Fruit fly (Drosophila melanogaster): ENCODE data around the gene Tsp.

The Tsp gene

dm6 chr2L:6644421-6645059 lies 64.3 kb downstream of the Tsp start:
- TF ChIP-seq tgo (GFP tag; IDR thresholded peaks at IDR 0.05) (no peak), eve (GFP tag; optimal IDR thresholded peaks at IDR 0.05) (peak in 1 of 2 experiments; percentile 53), CG4617 (GFP tag; optimal IDR thresholded peaks at IDR 0.05; ENCODE audit: borderline replicate concordance) (no peak), her (GFP tag; optimal IDR thresholded peaks at IDR 0.05) (no peak), kni (GFP tag; optimal IDR thresholded peaks at IDR 0.05) (peak; percentile 5), sc (optimal IDR thresholded peaks at IDR 0.05) (no peak), sc (GFP tag; optimal IDR thresholded peaks at IDR 0.05) (no peak), fru (optimal IDR thresholded peaks at IDR 0.05) (no peak), oc (tag; optimal IDR thresholded peaks at IDR 0.05) (no peak), CG11093 (GFP tag; IDR thresholded peaks at IDR 0.05) (no peak), Ssrp (tag; optimal IDR thresholded peaks at IDR 0.05) (no peak), Lhr (GFP tag; optimal IDR thresholded peaks at IDR 0.05) (no peak), Atf6 (GFP tag; IDR thresholded peaks at IDR 0.05) (no peak), jumu (GFP tag; optimal IDR thresholded peaks at IDR 0.05) (no peak), sug (tag; optimal IDR thresholded peaks at IDR 0.05) (peak; percentile 37), bowl (GFP tag; IDR thresholded peaks at IDR 0.05) (no peak), nom (GFP tag; optimal IDR thresholded peaks at IDR 0.05) (no peak), ATbp (GFP tag; optimal IDR thresholded peaks at IDR 0.05) (no peak), gfzf (GFP tag; optimal IDR thresholded peaks at IDR 0.05) (no peak), unc-4 (GFP tag; IDR thresholded peaks at IDR 0.05; ENCODE audit: partially characterized antibody) (no peak), CG13894 (tag; optimal IDR thresholded peaks at IDR 0.05) (peak; percentile 32), cas (GFP tag; IDR thresholded peaks at IDR 0.05) (no peak), pros (GFP tag; optimal IDR thresholded peaks at IDR 0.05) (no peak), pnt (GFP tag; optimal IDR thresholded peaks at IDR 0.05) (no peak), ab (GFP tag; optimal IDR thresholded peaks at IDR 0.05) (no peak), zen (tag; optimal IDR thresholded peaks at IDR 0.05) (no peak), corto (GFP tag; optimal IDR thresholded peaks at IDR 0.05) (peak; percentile 47), tin (GFP tag; optimal IDR thresholded peaks at IDR 0.05) (no peak), CG1024 (GFP tag; IDR thresholded peaks at IDR 0.05) (no peak), CG12104 (GFP tag; optimal IDR thresholded peaks at IDR 0.05) (no peak), lab (GFP tag; optimal IDR thresholded peaks at IDR 0.05) (no peak), CG16813 (GFP tag; IDR thresholded peaks at IDR 0.05; ENCODE audit: partially characterized antibody) (no peak), lbe (GFP tag; optimal IDR thresholded peaks at IDR 0.05) (peak; percentile 41), Sox100B (GFP tag; optimal IDR thresholded peaks at IDR 0.05) (no peak), Blimp-1 (GFP tag; optimal IDR thresholded peaks at IDR 0.05) (no peak), CrebB (tag; optimal IDR thresholded peaks at IDR 0.05) (no peak), Vsx1 (GFP tag; optimal IDR thresholded peaks at IDR 0.05) (no peak), CG15514 (GFP tag; optimal IDR thresholded peaks at IDR 0.05) (no peak), Fer2 (tag; optimal IDR thresholded peaks at IDR 0.05) (no peak), zfh2 (GFP tag; optimal IDR thresholded peaks at IDR 0.05) (no peak), tna (GFP tag; IDR thresholded peaks at IDR 0.05; ENCODE audit: partially characterized antibody) (no peak), CG33213 (GFP tag; optimal IDR thresholded peaks at IDR 0.05) (no peak), BtbVII (GFP tag; optimal IDR thresholded peaks at IDR 0.05) (no peak), tio (GFP tag; optimal IDR thresholded peaks at IDR 0.05) (no peak), Jarid2 (GFP tag; optimal IDR thresholded peaks at IDR 0.05) (no peak), chif (GFP tag; optimal IDR thresholded peaks at IDR 0.05) (no peak), ci (GFP tag; IDR thresholded peaks at IDR 0.05) (0 out of 3 replicates have a peak, but pooled peaks have one; percentile 55), Abd-B (GFP tag; optimal IDR thresholded peaks at IDR 0.05) (no peak), Aef1 (GFP tag; IDR thresholded peaks at IDR 0.05) (no peak), Antp (GFP tag; optimal IDR thresholded peaks at IDR 0.05) (no peak)
